Worm (Caenorhabditis elegans) whole organism, L4/young adult: Measurements from ENCODE around the gene vit-1.

ENCODE experiments used
- W03F9.2 ChIP-seq: fragments of 150-350 bp; optimal IDR thresholded peaks from 2 replicates; lab custom pipeline; 2014; ENCODE audit warnings: missing biosample characterization, missing genetic modification characterization
- dao-5 ChIP-seq: sonication (generic microtip); optimal IDR thresholded peaks from 2 replicates; lab custom pipeline; 2016; ENCODE audit warnings: missing genotype, missing genetic modification characterization, moderate library complexity, missing compliant biosample characterization
- him-1 ChIP-seq: sonication (generic microtip); optimal IDR thresholded peaks from 2 replicates; lab custom pipeline; 2016; ENCODE audit warnings: missing genotype, missing genetic modification reagents, missing genetic modification characterization, missing compliant biosample characterization

Gene vit-1

DNA sequence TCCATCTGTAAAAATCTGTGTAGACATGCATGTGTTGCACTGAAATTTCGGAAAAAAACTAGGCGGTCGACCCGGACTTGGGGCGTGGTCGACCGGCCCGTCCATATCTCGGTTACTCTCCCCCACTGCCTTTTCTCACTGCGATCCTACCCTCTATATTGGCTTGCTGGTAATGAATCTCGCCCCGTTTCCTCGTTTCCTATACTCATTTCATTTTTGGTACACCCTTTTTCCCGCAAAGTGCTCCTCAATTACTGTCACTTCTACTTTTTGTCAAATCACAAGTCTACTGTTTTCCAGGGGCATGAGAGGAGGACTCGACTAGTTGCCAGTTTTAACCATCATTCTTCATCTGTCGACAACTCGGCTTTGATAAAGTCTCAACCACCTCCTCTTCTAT, 8.7 kb upstream of the vit-1 start, which contains the start of gene K09F5.6:
Gene K09F5.6 (plus strand): TSS at position 301 of the 400 bp plus-strand sequence.
- TF ChIP-seq dao-5 (no peak), him-1 (no peak), W03F9.2 (no peak)

DNA sequence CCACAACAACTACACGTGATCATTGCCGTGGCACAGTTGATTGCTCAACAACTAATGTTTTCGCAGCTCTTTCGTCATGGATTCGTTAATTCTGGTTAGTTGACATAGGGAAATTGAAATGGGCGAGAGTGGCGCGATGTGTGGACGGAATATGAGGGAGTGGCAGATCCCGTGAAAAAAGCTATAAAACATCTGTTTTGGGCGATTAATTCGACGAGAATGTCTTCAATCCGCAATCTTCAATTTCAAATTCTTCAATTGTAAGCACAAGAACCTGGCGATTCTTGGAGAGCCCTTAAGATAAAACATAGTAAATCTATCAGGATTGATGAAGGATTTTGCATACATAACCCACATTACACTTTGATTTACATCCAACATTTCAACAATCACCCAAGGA, 7.1 kb upstream of the vit-1 start:
- TF ChIP-seq W03F9.2: no peak
- TF ChIP-seq him-1: no peak
- TF ChIP-seq dao-5: no peak

DNA sequence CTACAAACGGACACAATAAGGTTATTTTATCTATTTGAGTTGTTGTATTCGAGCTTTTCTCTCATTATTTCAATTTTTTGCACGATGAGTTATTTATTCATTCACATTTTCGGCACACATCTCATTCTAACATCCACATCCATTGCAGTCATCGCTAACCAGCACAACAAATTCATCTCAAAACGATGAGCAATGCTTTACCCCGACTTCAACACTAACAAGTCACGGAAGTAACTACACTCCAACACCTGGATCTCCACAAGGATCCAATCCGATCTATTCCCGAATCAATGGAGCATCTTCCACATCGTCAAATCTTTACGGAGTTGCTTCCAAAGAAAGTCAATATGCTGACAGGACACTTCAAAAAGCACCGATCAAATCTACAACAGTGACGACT, 3.6 kb upstream of the vit-1 start:
- TF ChIP-seq dao-5 (no peak), him-1 (no peak), W03F9.2 (no peak)

DNA sequence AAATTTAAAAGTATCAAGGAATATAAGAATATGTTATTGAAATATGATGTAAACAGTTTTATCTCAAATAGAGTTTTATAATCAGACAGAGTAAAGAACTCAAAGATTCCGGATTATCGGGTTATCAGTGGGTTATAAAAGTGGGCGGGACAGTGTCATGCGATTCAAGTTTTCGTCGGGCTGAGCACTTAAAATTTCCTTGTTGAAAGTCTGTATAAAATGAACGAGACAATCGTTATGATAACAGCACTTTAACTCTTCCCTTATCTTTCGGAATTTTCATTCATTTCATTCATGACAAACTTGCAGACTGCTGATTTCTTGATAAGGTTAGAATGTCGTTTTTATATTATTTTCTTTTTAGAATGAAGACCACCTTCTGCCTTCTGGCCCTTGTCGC, 2.1 kb upstream of the vit-1 start, which contains the start of gene spp-14:
Gene spp-14 (plus strand): TSS at position 365 of the 400 bp plus-strand sequence.
- TF ChIP-seq dao-5 (peak; percentile 13), him-1 (no peak), W03F9.2 (no peak)

DNA sequence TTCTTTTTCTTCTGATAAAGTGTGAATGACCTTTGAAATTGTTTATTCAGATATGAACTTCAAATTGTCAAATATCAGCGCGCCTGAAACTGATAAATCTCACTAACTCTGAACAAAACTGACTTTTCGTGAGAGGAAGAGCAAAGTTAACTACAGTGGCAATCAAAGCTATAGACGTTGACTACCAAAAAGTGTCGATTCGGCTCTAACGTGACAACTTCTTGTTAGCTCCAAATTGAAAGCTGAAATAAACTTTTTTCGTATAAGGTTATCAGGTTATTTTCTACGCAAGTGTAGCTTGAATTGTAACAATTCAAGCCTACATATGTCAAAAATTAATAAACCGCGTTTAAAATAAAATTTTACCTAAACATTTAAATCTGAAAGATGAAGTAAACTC, 1.3 kb upstream of the vit-1 start:
- no peak for TF ChIP-seq him-1
- TF ChIP-seq W03F9.2: no peak
- TF ChIP-seq dao-5: no peak

DNA sequence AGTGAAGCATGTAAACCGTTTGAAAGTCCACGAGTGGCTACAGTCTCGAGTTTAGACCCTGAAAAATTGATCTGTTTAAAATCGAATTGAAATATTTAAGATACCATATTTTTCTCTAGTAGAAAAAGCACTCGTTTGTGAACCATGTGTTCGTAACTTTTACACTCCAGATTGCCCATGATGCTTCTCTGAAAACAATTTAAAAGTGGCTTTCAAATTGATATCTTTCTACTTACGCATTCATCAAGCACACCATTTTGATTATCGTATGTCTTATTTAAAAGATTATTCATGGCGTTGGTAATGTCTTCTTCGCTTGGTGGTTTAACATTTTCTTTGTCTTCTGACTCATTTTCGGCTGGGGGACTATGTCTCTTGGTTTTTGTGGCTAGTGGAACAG, 5.9 kb downstream of the vit-1 start:
- TF ChIP-seq W03F9.2 (no peak), dao-5 (no peak), him-1 (no peak)

DNA sequence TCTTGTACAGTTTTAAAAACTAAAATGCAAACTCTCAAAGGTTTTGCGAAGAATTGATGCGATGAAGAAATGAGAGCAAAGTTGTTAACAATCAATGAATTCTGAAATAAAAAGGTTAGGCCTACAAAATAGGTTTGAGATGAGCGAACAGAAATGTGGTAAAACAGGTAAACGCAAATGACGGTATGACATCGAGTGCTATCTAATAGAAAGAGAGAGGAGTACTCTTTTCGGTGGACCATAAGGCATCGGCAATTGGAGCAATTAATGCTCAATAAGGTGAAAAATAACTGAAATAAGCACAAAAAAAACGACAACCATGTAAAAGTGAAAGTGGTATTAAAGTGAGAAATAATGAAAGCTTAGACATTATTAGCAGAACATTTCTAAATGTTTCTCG, 8.5 kb downstream of the vit-1 start, which contains the start of gene set-12:
Gene set-12 (minus strand): TSS at position 101 of the 400 bp plus-strand sequence.
- TF ChIP-seq him-1: no peak

DNA sequence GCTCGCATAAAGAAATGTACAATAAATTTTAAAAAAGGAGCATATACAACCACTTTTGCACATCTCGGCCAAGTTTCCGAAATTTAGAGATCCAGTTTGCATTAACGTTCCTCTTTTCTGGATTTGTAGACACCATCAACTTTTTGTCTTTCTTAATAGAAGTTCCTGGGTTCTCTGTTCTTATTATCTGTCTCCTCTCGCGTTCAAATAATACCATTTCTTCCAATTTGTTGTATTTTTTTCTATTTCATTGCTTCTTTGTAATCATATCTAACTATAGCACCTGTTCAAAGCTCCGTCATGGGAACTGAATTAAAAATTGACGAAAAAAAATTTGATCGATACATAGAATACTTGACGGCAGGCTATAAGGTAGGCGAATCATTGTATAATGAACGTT, 11.7 kb downstream of the vit-1 start, which contains the start of gene K09F5.1:
Gene K09F5.1 (plus strand): TSS at position 301 of the 400 bp plus-strand sequence.
- TF ChIP-seq dao-5: no peak
- no peak for TF ChIP-seq him-1
- TF ChIP-seq W03F9.2: no peak

DNA sequence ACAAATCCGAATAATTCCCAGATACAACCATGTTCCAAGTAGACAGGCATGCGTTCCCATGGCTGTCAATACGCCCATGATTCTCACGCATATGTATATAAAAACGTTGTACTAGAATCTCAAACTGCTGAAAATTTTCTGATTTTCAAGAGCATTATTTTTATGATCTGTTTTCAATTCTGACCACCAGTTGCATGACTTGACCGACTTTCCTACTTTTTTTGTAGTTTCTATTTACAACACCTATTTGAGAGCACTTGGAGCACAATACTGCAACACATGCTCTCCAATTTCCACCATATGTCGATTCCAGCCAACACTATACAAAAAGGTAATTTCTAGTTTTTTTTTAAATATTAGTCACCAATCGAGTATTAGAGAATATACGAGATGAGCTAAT, 16.2 kb downstream of the vit-1 start, which contains the start of gene ref-2:
Gene ref-2 (plus strand): TSS at position 301 of the 400 bp plus-strand sequence.
- TF ChIP-seq W03F9.2 (no peak), him-1 (no peak), dao-5 (no peak)

DNA sequence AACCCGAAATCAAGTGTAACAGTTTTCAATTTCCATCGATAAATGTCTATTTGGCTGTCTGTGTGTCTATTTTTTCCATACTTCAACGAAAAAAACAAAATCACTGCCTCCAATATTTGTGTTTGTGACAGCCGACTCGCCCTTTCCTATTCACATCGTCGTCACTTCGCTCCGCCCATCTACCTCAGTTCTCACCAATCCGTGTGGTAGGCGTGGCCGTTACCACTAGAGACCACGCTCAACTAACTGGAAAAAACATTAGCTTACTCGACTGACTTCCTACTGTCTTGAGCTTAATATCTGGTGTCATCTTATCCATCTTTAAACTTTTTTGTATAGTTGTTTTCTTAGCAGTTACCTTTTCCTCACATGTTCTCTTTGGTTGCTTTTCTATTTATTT, 17.7 kb downstream of the vit-1 start:
- no peak for TF ChIP-seq W03F9.2
- TF ChIP-seq dao-5: no peak
- no peak for TF ChIP-seq him-1

DNA sequence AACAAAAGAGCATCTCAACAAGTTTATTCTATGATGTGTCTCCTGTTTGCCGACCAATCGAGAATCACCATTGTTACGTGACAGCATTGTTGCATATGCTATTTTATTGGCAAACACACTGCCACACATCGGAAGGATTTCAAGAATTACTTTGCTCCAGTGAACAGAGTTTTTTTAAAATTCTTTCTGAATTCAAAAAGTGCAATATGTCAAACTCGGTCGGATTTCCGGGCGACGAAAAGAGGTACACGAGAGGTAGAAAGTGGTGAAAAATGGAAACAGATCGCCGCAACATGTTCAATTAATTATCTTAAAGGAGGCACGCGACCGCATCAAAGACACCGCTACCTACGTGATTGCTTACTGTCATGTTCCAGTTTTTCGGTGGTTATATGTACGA, 22.4 kb downstream of the vit-1 start:
- TF ChIP-seq W03F9.2 (no peak), him-1 (no peak), dao-5 (no peak)

DNA sequence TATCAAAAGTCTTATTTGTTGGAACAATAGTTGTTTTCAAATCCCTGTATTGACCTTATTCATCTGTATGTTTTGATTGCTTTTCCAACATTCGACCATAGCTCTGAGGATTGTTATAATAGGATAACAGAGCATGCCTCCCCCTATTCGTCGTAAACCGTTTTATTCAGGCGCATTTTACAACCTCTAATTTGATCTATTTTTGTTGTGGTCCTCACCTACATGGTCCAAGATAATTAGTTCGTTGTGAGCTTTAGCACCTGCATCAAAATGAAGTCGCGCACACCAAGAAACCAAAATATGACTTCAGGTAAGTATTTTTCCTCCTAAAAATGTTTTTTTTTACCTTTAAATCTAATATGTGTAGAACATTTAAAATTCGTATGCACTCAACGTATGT, 25.1 kb downstream of the vit-1 start, which contains the start of gene deg-1:
Gene deg-1 (plus strand): TSS at position 301 of the 400 bp plus-strand sequence.
- TF ChIP-seq dao-5 (no peak), W03F9.2 (no peak), him-1 (no peak)

DNA sequence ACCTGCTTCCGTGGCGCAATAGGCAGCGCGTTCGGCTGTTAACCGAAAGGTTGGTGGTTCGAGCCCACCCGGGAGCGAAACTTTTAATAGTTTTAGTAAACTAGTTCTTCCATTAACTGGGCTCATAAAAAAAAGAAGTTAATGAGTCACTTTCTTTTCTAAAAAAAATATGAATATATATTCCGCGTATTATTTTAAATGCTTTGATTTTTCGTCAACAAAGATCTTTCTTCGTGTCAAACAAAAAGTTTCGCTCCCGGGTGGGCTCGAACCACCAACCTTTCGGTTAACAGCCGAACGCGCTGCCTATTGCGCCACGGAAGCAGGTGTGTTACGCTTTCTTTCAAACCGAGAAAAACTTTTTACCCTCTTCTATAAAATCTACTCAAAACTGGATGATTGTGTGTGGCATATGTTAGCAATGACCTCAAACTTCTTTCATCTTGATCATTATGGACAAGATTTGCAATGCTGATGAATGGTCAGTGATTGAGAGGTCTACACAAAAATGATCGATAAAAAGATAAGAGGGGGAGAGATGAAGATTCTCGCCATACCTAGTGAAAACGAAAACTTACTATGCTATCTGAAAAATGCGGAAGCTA, 46.1 kb downstream of the vit-1 start:
- no peak for TF ChIP-seq W03F9.2
- TF ChIP-seq dao-5: peak; percentile 40

DNA sequence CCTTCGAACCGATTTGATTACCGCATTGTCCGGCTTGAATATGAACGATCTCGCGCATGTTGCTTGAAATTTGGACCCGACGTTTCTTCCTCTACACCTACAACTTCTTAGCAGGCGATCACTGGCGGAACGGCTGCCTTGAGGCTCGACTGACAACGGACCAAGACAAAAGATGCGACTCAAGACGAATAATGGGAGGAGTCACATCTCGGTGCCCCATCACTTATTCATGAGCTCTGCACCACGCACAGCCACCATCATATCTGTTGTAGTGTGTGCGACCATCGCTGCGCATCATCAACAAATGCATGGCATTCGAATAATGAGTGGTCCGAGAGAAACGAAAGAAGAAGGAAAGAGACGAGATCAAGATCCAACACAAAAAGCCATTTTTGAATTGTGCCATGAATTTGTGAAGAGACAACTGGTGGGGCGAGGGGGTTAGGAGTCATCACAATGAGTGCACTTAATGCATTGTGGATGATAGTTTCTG, 48.9 kb downstream of the vit-1 start, which contains the start of gene mec-7:
Gene mec-7 (minus strand): TSS at position 181 of the 493 bp plus-strand sequence.
- TF ChIP-seq him-1 (no peak), W03F9.2 (no peak), dao-5 (no peak)

DNA sequence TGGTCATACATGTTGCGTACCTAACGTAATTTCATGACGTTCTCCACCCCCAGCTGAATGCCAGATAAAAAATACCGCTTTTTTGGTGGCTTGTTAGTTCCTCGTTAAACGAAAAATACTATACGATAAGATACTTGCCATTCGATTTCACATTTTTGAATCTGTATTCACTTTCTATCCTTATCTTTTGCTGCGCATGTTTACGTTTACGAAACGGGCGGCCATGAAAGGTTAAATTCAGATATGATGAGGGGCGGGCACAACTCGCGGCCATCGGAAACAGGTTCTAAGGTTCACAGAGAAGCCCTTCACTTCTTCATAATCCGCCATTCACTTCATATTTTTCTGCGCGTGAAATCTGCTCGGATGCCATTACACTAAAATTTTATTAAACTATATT, 51.1 kb downstream of the vit-1 start:
- TF ChIP-seq W03F9.2: no peak
- no peak for TF ChIP-seq him-1
- no peak for TF ChIP-seq dao-5

DNA sequence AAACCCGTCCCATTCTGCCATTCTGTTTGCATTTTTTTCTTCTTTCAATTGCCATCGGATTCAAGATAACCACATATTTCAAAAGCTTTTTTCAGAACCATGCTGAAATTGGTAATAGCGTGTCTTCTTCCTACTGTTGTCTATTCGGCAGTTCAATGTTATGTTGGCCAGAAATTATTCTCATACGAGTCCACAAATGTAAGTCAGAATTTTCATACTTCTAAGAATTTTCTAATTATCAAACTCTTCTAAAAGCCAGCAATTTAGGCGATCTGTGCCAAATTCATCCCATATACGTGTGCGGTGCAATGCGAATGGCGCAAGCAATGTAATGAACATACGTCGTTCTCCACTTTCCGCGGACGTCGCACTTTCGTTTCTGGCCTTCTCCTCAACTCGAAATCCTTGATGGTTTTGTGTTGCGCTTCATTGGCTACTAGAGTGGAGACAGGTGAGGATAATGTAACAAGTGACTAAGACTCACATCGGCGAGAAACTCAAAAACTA, 51.9 kb downstream of the vit-1 start, which contains the start of gene ZK154.1:
Gene ZK154.1 (plus strand): TSS at position 51 of the 507 bp plus-strand sequence.
- no peak for TF ChIP-seq dao-5
- no peak for TF ChIP-seq W03F9.2
- no peak for TF ChIP-seq him-1
